Worm (Caenorhabditis elegans) whole organism, L3 larva: ENCODE measurements around the gene hosl-1.

Experiments
- ceh-28 ChIP-seq: fragments of 150-350 bp; optimal IDR thresholded peaks from 2 replicates; lab custom pipeline; 2014; ENCODE audit warnings: missing biosample characterization, missing genetic modification reagents, missing genetic modification characterization
- jun-1 ChIP-seq: fragments of 150-350 bp; optimal IDR thresholded peaks from 2 replicates; lab custom pipeline; 2014; ENCODE audit warnings: missing biosample characterization, missing genetic modification reagents, missing genetic modification characterization
- nhr-12 ChIP-seq: fragments of 150-350 bp; optimal IDR thresholded peaks from 2 replicates; lab custom pipeline; 2014; ENCODE audit warnings: missing biosample characterization, missing genetic modification characterization
- nhr-237 ChIP-seq: fragments of 150-350 bp; optimal IDR thresholded peaks from 2 replicates; lab custom pipeline; 2014; ENCODE audit warnings: missing biosample characterization, missing genetic modification characterization
- unc-62 ChIP-seq: fragments of 150-350 bp; sonication (generic microtip); optimal IDR thresholded peaks from 4 replicates; lab custom pipeline; 2014; ENCODE audit warnings: missing biosample characterization, missing genetic modification reagents, missing genetic modification characterization

- TF ChIP-seq nhr-237 (tag; lab: Kevin White, UChicago): no peak
- no peak for TF ChIP-seq jun-1 (tag; lab: Kevin White, UChicago)
- no peak for TF ChIP-seq unc-62 (GFP tag; lab: Kevin White, UChicago)
- TF ChIP-seq nhr-12 (tag; lab: Kevin White, UChicago): no peak
- peak; percentile 61 for TF ChIP-seq ceh-28 (tag; lab: Kevin White, UChicago)
Observed at ce11 chrX:4662293-4662825, 25.4 kb downstream of the hosl-1 start.
